Fruit fly (Drosophila melanogaster): ENCODE data around the gene Mst57Db.

Mst57Db gene

DNA sequence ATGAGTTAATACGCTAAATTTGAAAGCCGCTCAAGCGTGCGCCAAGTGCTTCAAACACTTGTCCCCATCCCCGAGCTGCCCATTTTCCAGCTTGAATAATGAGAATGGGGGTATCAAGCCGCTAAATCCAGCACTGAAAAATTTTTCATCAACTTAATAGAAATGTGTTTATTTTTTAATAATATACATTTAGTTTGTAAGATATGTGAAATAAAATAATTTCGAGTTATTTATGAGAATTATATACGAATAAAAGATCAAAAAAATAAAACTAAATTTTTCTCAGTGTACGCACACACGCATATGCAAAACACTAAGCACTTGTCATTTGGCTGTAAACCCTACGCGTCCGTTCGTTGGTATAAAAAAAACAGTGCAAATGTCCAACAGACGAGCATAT lies 24.1 kb upstream of the Mst57Db start:
- TF ChIP-seq CG32121 (GFP tag; IDR thresholded peaks at IDR 0.05), result 0 out of 2 replicates have a peak, but pooled peaks have one; percentile 26
- no peak for TF ChIP-seq Pif1A (GFP tag; optimal IDR thresholded peaks at IDR 0.05)
- TF ChIP-seq CG14655 (GFP tag; optimal IDR thresholded peaks at IDR 0.05), result no peak
- peak; percentile 31 for TF ChIP-seq CG8159 (tag; optimal IDR thresholded peaks at IDR 0.05)
- TF ChIP-seq CG12605 (GFP tag; IDR thresholded peaks at IDR 0.05), result no peak
- no peak for TF ChIP-seq CG8301 (tag; optimal IDR thresholded peaks at IDR 0.05)
- peak; percentile 38 for TF ChIP-seq CG17806 (tag; optimal IDR thresholded peaks at IDR 0.05)
- 0 out of 2 replicates have a peak, but pooled peaks have one; percentile 14 for TF ChIP-seq Ets98B (GFP tag; IDR thresholded peaks at IDR 0.05)
- TF ChIP-seq D1 (tag; optimal IDR thresholded peaks at IDR 0.05), result no peak
- TF ChIP-seq CG15710 (tag; optimal IDR thresholded peaks at IDR 0.05), result peak; percentile 0
- no peak for TF ChIP-seq Pif1B (GFP tag; optimal IDR thresholded peaks at IDR 0.05)
- no peak for TF ChIP-seq CG13204 (GFP tag; optimal IDR thresholded peaks at IDR 0.05)

- TF ChIP-seq CG32121 (GFP tag; IDR thresholded peaks at IDR 0.05), result no peak
- no peak for TF ChIP-seq EcR (GFP tag; optimal IDR thresholded peaks at IDR 0.05)
- TF ChIP-seq CG17806 (tag; optimal IDR thresholded peaks at IDR 0.05), result no peak
- TF ChIP-seq fd96Ca (GFP tag; IDR thresholded peaks at IDR 0.05), result no peak
- no peak for TF ChIP-seq Pif1A (GFP tag; optimal IDR thresholded peaks at IDR 0.05)
- no peak for TF ChIP-seq CG14655 (GFP tag; optimal IDR thresholded peaks at IDR 0.05)
Observed at dm6 chr3R:25851224-25851682, 20.5 kb upstream of the Mst57Db start, which contains the start of the genes CG14545 and CG5886. TSS of gene CG14545 (minus strand) at chr3R:25851291. TSS of gene CG5886 (plus strand) at chr3R:25851632.

dm6 chr3R:25831799-25832280 lies 1.1 kb upstream of the Mst57Db start, which contains the start of the genes Mst57Da and alpha4GT2:
TSS of gene Mst57Da (minus strand) at chr3R:25831899.
TSS of gene alpha4GT2 (plus strand) at chr3R:25832230.
- TF ChIP-seq D1 (tag; optimal IDR thresholded peaks at IDR 0.05) (no peak), CG34367 (tag; optimal IDR thresholded peaks at IDR 0.05) (no peak), CG9948 (tag; optimal IDR thresholded peaks at IDR 0.05) (no peak), Pif1B (GFP tag; optimal IDR thresholded peaks at IDR 0.05) (no peak), CG32121 (GFP tag; IDR thresholded peaks at IDR 0.05) (no peak), rn (GFP tag; IDR thresholded peaks at IDR 0.05) (no peak), CG13204 (GFP tag; optimal IDR thresholded peaks at IDR 0.05) (no peak), CG8301 (tag; optimal IDR thresholded peaks at IDR 0.05) (no peak), gl (tag; optimal IDR thresholded peaks at IDR 0.05) (no peak)

DNA sequence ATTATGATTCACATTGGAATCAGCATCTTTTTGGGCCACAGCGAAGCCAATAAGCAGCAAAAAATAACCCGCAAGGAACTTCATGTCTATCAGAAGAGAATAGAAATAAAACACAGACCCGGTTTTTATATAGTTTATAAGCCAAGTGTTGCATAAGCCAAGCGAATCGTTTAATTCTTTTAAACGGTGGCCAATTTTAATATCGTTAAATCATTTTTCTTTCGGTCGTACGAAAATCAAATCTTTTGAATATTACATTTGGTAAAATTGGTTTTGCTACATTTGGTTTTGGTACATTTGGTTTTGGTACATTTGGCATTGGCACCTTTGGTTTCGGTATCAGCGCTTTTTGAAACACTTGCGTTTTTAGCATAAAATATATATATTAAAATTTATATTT lies 586 bp downstream of the Mst57Db start, which contains the start of gene Sfp96F:
Sfp96F (minus strand) TSS at position 101 of the 400 bp plus-strand sequence.
- TF ChIP-seq D1 (tag; optimal IDR thresholded peaks at IDR 0.05) (no peak), Ets98B (GFP tag; IDR thresholded peaks at IDR 0.05) (no peak), CG4496 (GFP tag; IDR thresholded peaks at IDR 0.05) (no peak), CG10348 (GFP tag; IDR thresholded peaks at IDR 0.05) (no peak), CG9948 (tag; optimal IDR thresholded peaks at IDR 0.05) (no peak), rn (GFP tag; IDR thresholded peaks at IDR 0.05) (no peak)

DNA sequence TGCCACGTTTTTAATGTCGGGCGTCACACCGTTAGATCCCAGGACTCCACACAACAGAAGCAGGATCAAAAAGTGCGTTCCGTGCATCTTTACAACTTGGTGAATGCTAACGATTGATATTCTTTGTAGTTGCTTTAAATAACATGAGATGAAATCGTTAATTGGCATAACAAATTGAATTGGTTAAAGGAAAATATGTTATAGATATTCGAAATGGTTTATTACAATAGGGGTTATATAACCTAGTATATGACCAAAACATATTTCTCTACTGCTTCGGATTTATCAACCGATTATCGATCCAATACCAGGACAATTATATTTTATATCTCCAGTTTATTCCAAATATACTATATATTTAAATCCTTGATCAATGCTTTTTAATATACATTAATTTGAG lies 1.1 kb downstream of the Mst57Db start, which contains the start of gene Mst57Dc:
Mst57Dc (minus strand) TSS at position 101 of the 400 bp plus-strand sequence.
- no peak for TF ChIP-seq CG12605 (GFP tag; IDR thresholded peaks at IDR 0.05)
- no peak for TF ChIP-seq CG9948 (tag; optimal IDR thresholded peaks at IDR 0.05)
- no peak for TF ChIP-seq CG13204 (GFP tag; optimal IDR thresholded peaks at IDR 0.05)
- no peak for TF ChIP-seq gl (tag; optimal IDR thresholded peaks at IDR 0.05)
- TF ChIP-seq CG10348 (GFP tag; IDR thresholded peaks at IDR 0.05), result no peak
- no peak for TF ChIP-seq CG34367 (tag; optimal IDR thresholded peaks at IDR 0.05)
- no peak for TF ChIP-seq Ets98B (GFP tag; IDR thresholded peaks at IDR 0.05)
- TF ChIP-seq Snoo (tag; optimal IDR thresholded peaks at IDR 0.05), result no peak
- no peak for TF ChIP-seq D1 (tag; optimal IDR thresholded peaks at IDR 0.05)
- TF ChIP-seq CG8301 (tag; optimal IDR thresholded peaks at IDR 0.05), result no peak
- TF ChIP-seq rn (GFP tag; IDR thresholded peaks at IDR 0.05), result no peak
- TF ChIP-seq CG32121 (GFP tag; IDR thresholded peaks at IDR 0.05), result no peak
- TF ChIP-seq CG4496 (GFP tag; IDR thresholded peaks at IDR 0.05), result no peak
- TF ChIP-seq EcR (GFP tag; optimal IDR thresholded peaks at IDR 0.05), result no peak

- TF ChIP-seq Pif1B (GFP tag; optimal IDR thresholded peaks at IDR 0.05) (no peak), CG8159 (tag; optimal IDR thresholded peaks at IDR 0.05) (no peak), CG4496 (GFP tag; IDR thresholded peaks at IDR 0.05) (no peak), CG13204 (GFP tag; optimal IDR thresholded peaks at IDR 0.05) (no peak), CG8301 (tag; optimal IDR thresholded peaks at IDR 0.05) (no peak), Snoo (tag; optimal IDR thresholded peaks at IDR 0.05) (no peak), Pif1A (GFP tag; optimal IDR thresholded peaks at IDR 0.05) (no peak), CG34367 (tag; optimal IDR thresholded peaks at IDR 0.05) (no peak), D1 (tag; optimal IDR thresholded peaks at IDR 0.05) (no peak), CG9948 (tag; optimal IDR thresholded peaks at IDR 0.05) (no peak), gl (tag; optimal IDR thresholded peaks at IDR 0.05) (no peak), CG32121 (GFP tag; IDR thresholded peaks at IDR 0.05) (no peak), CG17806 (tag; optimal IDR thresholded peaks at IDR 0.05) (no peak)
Observed at dm6 chr3R:25815179-25815578, 15.5 kb downstream of the Mst57Db start, which contains the start of gene CG14354. TSS of gene CG14354 (plus strand) at chr3R:25815479.

- TF ChIP-seq CG14655 (GFP tag; optimal IDR thresholded peaks at IDR 0.05) (no peak), fd96Ca (GFP tag; IDR thresholded peaks at IDR 0.05) (no peak), CG9948 (tag; optimal IDR thresholded peaks at IDR 0.05) (no peak), EcR (GFP tag; optimal IDR thresholded peaks at IDR 0.05) (no peak), CG32121 (GFP tag; IDR thresholded peaks at IDR 0.05) (no peak), rn (GFP tag; IDR thresholded peaks at IDR 0.05) (no peak), CG8159 (tag; optimal IDR thresholded peaks at IDR 0.05) (no peak), CG12605 (GFP tag; IDR thresholded peaks at IDR 0.05) (no peak), Ets98B (GFP tag; IDR thresholded peaks at IDR 0.05) (no peak)
Observed at dm6 chr3R:25811611-25812010, 19.1 kb downstream of the Mst57Db start, which contains the start of the genes Acam and CG17770. TSS of gene Acam (plus strand) at chr3R:25811911. TSS of gene CG17770 (plus strand) at chr3R:25811911.

Data from whole organism, pupa.